Worm (Caenorhabditis elegans) whole organism, early embryonic: ENCODE measurements around the gene hmp-1.

Experiments used
- B0310.2 ChIP-seq: sonication (generic microtip); optimal IDR thresholded peaks from 2 replicates; lab custom pipeline; 2016; ENCODE audit warnings: mild to moderate bottlenecking, missing genetic modification characterization, missing compliant biosample characterization
- F13C5.2 ChIP-seq: sonication (generic microtip); optimal IDR thresholded peaks from 2 replicates; lab custom pipeline; 2017; ENCODE audit warnings: mild to moderate bottlenecking, missing genetic modification characterization, inconsistent platforms, missing compliant biosample characterization
- aly-1 ChIP-seq: sonication (generic microtip); optimal IDR thresholded peaks from 2 replicates; lab custom pipeline; 2016; ENCODE audit warnings: missing genetic modification characterization, missing compliant biosample characterization
- ama-1 ChIP-seq: fragments of 150-350 bp; optimal IDR thresholded peaks from 2 replicates; lab custom pipeline; 2014
- ceh-13 ChIP-seq: fragments of 200-800 bp; sonication (Bioruptor generic); optimal IDR thresholded peaks from 2 replicates; lab custom pipeline; 2018; ENCODE audit warnings: mild to moderate bottlenecking, missing genetic modification characterization, missing compliant biosample characterization
- ceh-36 ChIP-seq: sonication (generic microtip); optimal IDR thresholded peaks from 2 replicates; lab custom pipeline; 2016; ENCODE audit warnings: missing genetic modification characterization, inconsistent platforms, missing compliant biosample characterization
- ets-7 ChIP-seq: sonication (generic microtip); optimal IDR thresholded peaks from 2 replicates; lab custom pipeline; 2016; ENCODE audit warnings: missing genotype, missing genetic modification characterization, missing compliant biosample characterization
- flt-1 ChIP-seq: fragments of 200-800 bp; sonication (Bioruptor generic); IDR thresholded peaks from 2 replicates; pipeline ENCODE4 v1.3.6; 2022; ENCODE audit warnings: missing genetic modification characterization, missing compliant biosample characterization
- hmbx-1 ChIP-seq: sonication (generic microtip); optimal IDR thresholded peaks from 2 replicates; lab custom pipeline; 2016; ENCODE audit warnings: mild to moderate bottlenecking, missing genetic modification characterization, missing compliant biosample characterization
- hmg-4 ChIP-seq: fragments of 200-800 bp; sonication (Bioruptor generic); optimal IDR thresholded peaks from 2 replicates; lab custom pipeline; 2018; ENCODE audit warnings: mild to moderate bottlenecking, missing genetic modification characterization, missing compliant biosample characterization
- hnd-1 ChIP-seq: sonication (generic microtip); optimal IDR thresholded peaks from 2 replicates; lab custom pipeline; 2016; ENCODE audit warnings: missing genetic modification characterization, missing compliant biosample characterization
- pes-1 ChIP-seq: fragments of 200-800 bp; sonication (Bioruptor generic); IDR thresholded peaks from 2 replicates; pipeline ENCODE4 v1.3.6; 2022; ENCODE audit warnings: missing genetic modification reagents, missing genetic modification characterization, missing compliant biosample characterization
- scrt-1 ChIP-seq: fragments of 200-800 bp; sonication (Bioruptor generic); IDR thresholded peaks from 2 replicates; pipeline ENCODE4 v1.3.6; 2022; ENCODE audit warnings: missing genetic modification characterization, missing compliant biosample characterization
- sea-1 ChIP-seq: fragments of 200-800 bp; sonication (Bioruptor generic); conservative IDR thresholded peaks from 2 replicates; pipeline ENCODE4 v1.3.6; 2022; ENCODE audit warnings: missing genetic modification characterization, missing compliant biosample characterization
- tbx-11 ChIP-seq: fragments of 200-800 bp; sonication (Bioruptor generic); IDR thresholded peaks from 2 replicates; pipeline ENCODE4 v1.3.6; 2022; ENCODE audit warnings: missing genetic modification characterization, missing compliant biosample characterization
- tbx-37 ChIP-seq: fragments of 200-800 bp; sonication (Bioruptor generic); conservative IDR thresholded peaks from 2 replicates; pipeline ENCODE4 v1.3.6; 2022; ENCODE audit warnings: missing genetic modification reagents, missing genetic modification characterization, missing compliant biosample characterization
- tra-4 ChIP-seq: sonication (generic microtip); optimal IDR thresholded peaks from 2 replicates; lab custom pipeline; 2017; ENCODE audit warnings: missing genetic modification characterization, missing compliant biosample characterization

Gene hmp-1

ce11 chrV:11862817-11863216 lies 17.1 kb downstream of the hmp-1 start, which contains the start of gene R13H4.6:
Gene R13H4.6, plus strand, starts transcription at chrV:11863117.
- TF ChIP-seq hmbx-1 (no peak), hmg-4 (no peak), tbx-11 (GFP tag; lab: Robert Waterston, UW) (no peak), hnd-1 (tag; lab: Kevin White, UChicago) (no peak), tbx-37 (no peak), ama-1 (no peak), ceh-36 (tag; lab: Kevin White, UChicago) (no peak), tra-4 (no peak), ets-7 (tag; lab: Kevin White, UChicago) (no peak), flt-1 (GFP tag; lab: Robert Waterston, UW) (no peak), sea-1 (GFP tag; lab: Robert Waterston, UW) (no peak), F13C5.2 (tag; lab: Kevin White, UChicago) (no peak), ceh-13 (GFP tag; lab: Kevin White, UChicago) (no peak), aly-1 (tag; lab: Kevin White, UChicago) (no peak), pes-1 (GFP tag; lab: Robert Waterston, UW) (no peak)

- no peak for TF ChIP-seq scrt-1 (GFP tag; lab: Robert Waterston, UW)
- no peak for TF ChIP-seq tbx-11 (GFP tag; lab: Robert Waterston, UW)
- no peak for TF ChIP-seq ets-7 (tag; lab: Kevin White, UChicago)
- TF ChIP-seq tbx-37: no peak
- no peak for TF ChIP-seq sea-1 (GFP tag; lab: Robert Waterston, UW)
- no peak for TF ChIP-seq hnd-1 (tag; lab: Kevin White, UChicago)
- TF ChIP-seq aly-1 (tag; lab: Kevin White, UChicago): no peak
- TF ChIP-seq F13C5.2 (tag; lab: Kevin White, UChicago): no peak
- no peak for TF ChIP-seq pes-1 (GFP tag; lab: Robert Waterston, UW)
- no peak for TF ChIP-seq hmg-4
- TF ChIP-seq ceh-36 (tag; lab: Kevin White, UChicago): no peak
- no peak for TF ChIP-seq ama-1
- TF ChIP-seq ceh-13 (GFP tag; lab: Kevin White, UChicago): no peak
- TF ChIP-seq flt-1 (GFP tag; lab: Robert Waterston, UW): no peak
- no peak for TF ChIP-seq B0310.2
- TF ChIP-seq tra-4: no peak
- no peak for TF ChIP-seq hmbx-1
Observed at ce11 chrV:11868142-11868541, 22.5 kb downstream of the hmp-1 start, which contains the start of gene R13H4.7. Gene R13H4.7, minus strand, starts transcription at chrV:11868242.

ce11 chrV:11875060-11875459 lies 29.4 kb downstream of the hmp-1 start, which contains the start of gene sulp-4:
Gene sulp-4, plus strand, starts transcription at chrV:11875360.
- TF ChIP-seq ets-7 (tag; lab: Kevin White, UChicago): no peak
- no peak for TF ChIP-seq sea-1 (GFP tag; lab: Robert Waterston, UW)
- no peak for TF ChIP-seq tra-4
- no peak for TF ChIP-seq aly-1 (tag; lab: Kevin White, UChicago)
- no peak for TF ChIP-seq hmbx-1
- TF ChIP-seq B0310.2: no peak
- TF ChIP-seq ama-1: no peak
- TF ChIP-seq F13C5.2 (tag; lab: Kevin White, UChicago): no peak
- TF ChIP-seq pes-1 (GFP tag; lab: Robert Waterston, UW): no peak
- no peak for TF ChIP-seq scrt-1 (GFP tag; lab: Robert Waterston, UW)
- no peak for TF ChIP-seq tbx-37
- no peak for TF ChIP-seq hmg-4

ce11 chrV:11876657-11877056 lies 31.0 kb downstream of the hmp-1 start:
- no peak for TF ChIP-seq pes-1 (GFP tag; lab: Robert Waterston, UW)
- TF ChIP-seq sea-1 (GFP tag; lab: Robert Waterston, UW): no peak

- TF ChIP-seq hmbx-1 (no peak), hnd-1 (tag; lab: Kevin White, UChicago) (no peak), pes-1 (GFP tag; lab: Robert Waterston, UW) (no peak), F13C5.2 (tag; lab: Kevin White, UChicago) (no peak), scrt-1 (GFP tag; lab: Robert Waterston, UW) (no peak), B0310.2 (no peak), tbx-37 (no peak), tra-4 (no peak), ama-1 (no peak), ceh-13 (GFP tag; lab: Kevin White, UChicago) (no peak), tbx-11 (GFP tag; lab: Robert Waterston, UW) (no peak), sea-1 (GFP tag; lab: Robert Waterston, UW) (no peak), aly-1 (tag; lab: Kevin White, UChicago) (no peak), flt-1 (GFP tag; lab: Robert Waterston, UW) (no peak), hmg-4 (no peak), ets-7 (tag; lab: Kevin White, UChicago) (no peak), ceh-36 (tag; lab: Kevin White, UChicago) (no peak)
Observed at ce11 chrV:11879732-11880131, 34.1 kb downstream of the hmp-1 start, which contains the start of gene sulp-5. Gene sulp-5, plus strand, starts transcription at chrV:11880032.

- TF ChIP-seq ama-1 (no peak), ceh-36 (tag; lab: Kevin White, UChicago) (no peak), tra-4 (no peak), pes-1 (GFP tag; lab: Robert Waterston, UW) (no peak), hmbx-1 (no peak), hmg-4 (no peak), aly-1 (tag; lab: Kevin White, UChicago) (no peak), ceh-13 (GFP tag; lab: Kevin White, UChicago) (no peak), tbx-37 (no peak), tbx-11 (GFP tag; lab: Robert Waterston, UW) (no peak)
Observed at ce11 chrV:11883215-11883614, 37.5 kb downstream of the hmp-1 start.

- TF ChIP-seq scrt-1 (GFP tag; lab: Robert Waterston, UW) (no peak), tbx-11 (GFP tag; lab: Robert Waterston, UW) (no peak), B0310.2 (no peak), F13C5.2 (tag; lab: Kevin White, UChicago) (no peak), pes-1 (GFP tag; lab: Robert Waterston, UW) (no peak), ceh-36 (tag; lab: Kevin White, UChicago) (no peak), ceh-13 (GFP tag; lab: Kevin White, UChicago) (no peak), hmg-4 (no peak), tra-4 (no peak), ets-7 (tag; lab: Kevin White, UChicago) (no peak)
Observed at ce11 chrV:11885087-11885486, 39.4 kb downstream of the hmp-1 start.
